Worm (Caenorhabditis elegans): ENCODE data around the gene rbd-1.

Gene rbd-1

ce11 chrIV:12771414-12771813, 46.6 kb downstream of the rbd-1 start (continued):
- TF ChIP-seq ceh-58 (GFP tag; IDR thresholded peaks at IDR 0.05) (no peak), madf-6 (GFP tag; IDR thresholded peaks at IDR 0.05) (no peak), tbp1 (GFP tag; optimal IDR thresholded peaks at IDR 0.05) (no peak), K11D2.4 (GFP tag; IDR thresholded peaks at IDR 0.05) (0 out of 2 replicates have a peak, but pooled peaks have one; percentile 40), attf-6 (GFP tag; IDR thresholded peaks at IDR 0.05) (no peak), akir-1 (GFP tag; optimal IDR thresholded peaks at IDR 0.05) (no peak), repo-1 (tag; optimal IDR thresholded peaks at IDR 0.05) (no peak), F52B5.7 (tag; optimal IDR thresholded peaks at IDR 0.05) (no peak), gei-17 (GFP tag; optimal IDR thresholded peaks at IDR 0.05) (no peak), lag-1 (GFP tag; IDR thresholded peaks at IDR 0.05) (no peak), mcd-1 (GFP tag; IDR thresholded peaks at IDR 0.05) (peak; percentile 39), Y95B8A.8 (GFP tag; IDR thresholded peaks at IDR 0.05) (no peak), sdz-38 (tag; optimal IDR thresholded peaks at IDR 0.05) (no peak), nhr-80 (tag; optimal IDR thresholded peaks at IDR 0.05) (no peak), lsl-1 (GFP tag; optimal IDR thresholded peaks at IDR 0.05) (no peak), madf-3 (GFP tag; IDR thresholded peaks at IDR 0.05) (no peak), F55B11.4 (tag; optimal IDR thresholded peaks at IDR 0.05; ENCODE audit: borderline replicate concordance, insufficient read depth) (no peak), F37B4.10 (GFP tag; IDR thresholded peaks at IDR 0.05) (no peak), aptf-3 (GFP tag; IDR thresholded peaks at IDR 0.05) (no peak), B0261.1 (tag; optimal IDR thresholded peaks at IDR 0.05) (no peak), snpc-1.1 (tag; optimal IDR thresholded peaks at IDR 0.05; ENCODE audit: insufficient read depth) (no peak), ets-4 (GFP tag; optimal IDR thresholded peaks at IDR 0.05) (no peak), ceh-79 (tag; optimal IDR thresholded peaks at IDR 0.05) (no peak), nhr-90 (tag; optimal IDR thresholded peaks at IDR 0.05) (no peak), aptf-2 (GFP tag; conservative IDR thresholded peaks at IDR 0.05) (no peak), snpc-3.4 (tag; optimal IDR thresholded peaks at IDR 0.05) (no peak), ztf-28 (GFP tag; IDR thresholded peaks at IDR 0.05) (no peak), attf-5 (GFP tag; optimal IDR thresholded peaks at IDR 0.05) (peak; percentile 5), bed-1 (GFP tag; IDR thresholded peaks at IDR 0.05) (no peak), egrh-3 (GFP tag; IDR thresholded peaks at IDR 0.05) (peak; percentile 76), D2030.7 (GFP tag; IDR thresholded peaks at IDR 0.05) (no peak), ztf-18 (tag; optimal IDR thresholded peaks at IDR 0.05) (no peak), F39B2.1 (GFP tag; IDR thresholded peaks at IDR 0.05) (no peak), F57C9.4 (tag; optimal IDR thresholded peaks at IDR 0.05) (no peak), mel-28 (tag; optimal IDR thresholded peaks at IDR 0.05; ENCODE audit: borderline replicate concordance) (no peak), dpff-1 (tag; optimal IDR thresholded peaks at IDR 0.05) (no peak), egl-18 (GFP tag; IDR thresholded peaks at IDR 0.05) (no peak), hmg-20 (GFP tag; IDR thresholded peaks at IDR 0.05) (no peak), hmg-1.2 (GFP tag; IDR thresholded peaks at IDR 0.05) (0 out of 2 replicates have a peak, but pooled peaks have one; percentile 26), unc-130 (GFP tag; optimal IDR thresholded peaks at IDR 0.05) (no peak), him-1 (tag; optimal IDR thresholded peaks at IDR 0.05) (no peak), ceh-27 (GFP tag; optimal IDR thresholded peaks at IDR 0.05) (peak; percentile 51), rpc-1 (optimal IDR thresholded peaks at IDR 0.05) (no peak), rpc-1 (tag; optimal IDR thresholded peaks at IDR 0.05) (no peak), tbx-9 (tag; optimal IDR thresholded peaks at IDR 0.05; ENCODE audit: borderline replicate concordance) (no peak), dpl-1 (GFP tag; optimal IDR thresholded peaks at IDR 0.05) (no peak), Y56A3A.18 (GFP tag; IDR thresholded peaks at IDR 0.05) (no peak), madf-8 (GFP tag; conservative IDR thresholded peaks at IDR 0.05) (no peak), efl-1 (GFP tag; optimal IDR thresholded peaks at IDR 0.05) (no peak), sptf-2 (GFP tag; optimal IDR thresholded peaks at IDR 0.05) (no peak), tlf-1 (GFP tag; optimal IDR thresholded peaks at IDR 0.05) (no peak)

Measured in whole organism, young adult.